Comparison of ENCODE assay signal across 1 fruit fly cellular context in the genomic region with DNA sequence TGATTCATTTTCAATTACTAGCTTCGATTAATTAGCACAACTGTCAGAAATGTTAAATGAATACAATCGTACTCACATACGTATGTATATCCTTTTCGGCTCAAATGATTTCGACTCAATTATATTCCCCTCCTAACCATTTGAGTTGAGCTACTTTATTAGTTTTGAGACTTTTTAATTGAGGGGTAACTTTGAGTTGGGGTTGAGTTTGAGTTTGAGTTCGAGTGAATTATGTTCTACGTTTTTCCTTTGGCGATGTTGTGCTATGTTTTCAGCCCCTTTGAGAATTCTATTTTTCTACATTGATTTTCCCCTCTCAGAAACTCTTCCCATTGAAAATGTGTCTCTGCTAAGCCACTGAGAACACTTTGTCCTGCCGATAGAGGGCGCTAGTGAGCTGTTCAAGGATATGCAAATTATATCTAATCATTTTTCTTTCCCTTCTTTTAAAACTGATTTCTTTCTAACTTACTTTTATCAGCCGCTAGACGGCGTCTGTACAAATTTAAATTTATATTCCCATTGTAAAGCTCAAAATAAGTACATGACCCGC.
TF ChIP-seq lines count a peak whose summit lies in the region.

No protein-coding gene starts in this region.

TF ChIP-seq in whole organism, embryonic, 481 proteins besides CTCF, POLR2A, EP300 and RAD21 (continued from another document):
- no peak for TF ChIP-seq oc (tag; optimal IDR thresholded peaks at IDR 0.05; lab: Kevin White, UChicago)
- TF ChIP-seq CG1792 (GFP tag; optimal IDR thresholded peaks at IDR 0.05; lab: Kevin White, UChicago): no peak
- 0 out of 3 replicates have a peak, but pooled peaks have one; percentile 34 for TF ChIP-seq mld (GFP tag; IDR thresholded peaks at IDR 0.05; lab: Robert Waterston, UW; ENCODE audit: partially characterized antibody)
- peak; percentile 79 for TF ChIP-seq sens (GFP tag; lab: Kevin White, UChicago)
- peak; percentile 38; the same call in 2 of the 3 replicates for TF ChIP-seq Opbp (GFP tag; IDR thresholded peaks at IDR 0.05; lab: Robert Waterston, UW; ENCODE audit: partially characterized antibody)
- TF ChIP-seq Tbp (GFP tag; optimal IDR thresholded peaks at IDR 0.05; lab: Kevin White, UChicago): peak; percentile 12
- TF ChIP-seq bsh (GFP tag; optimal IDR thresholded peaks at IDR 0.05; lab: Kevin White, UChicago): no peak
- peak; percentile 11 for TF ChIP-seq Jarid2 (GFP tag; optimal IDR thresholded peaks at IDR 0.05; lab: Kevin White, UChicago)
- TF ChIP-seq ham (GFP tag; IDR thresholded peaks at IDR 0.05; lab: Robert Waterston, UW): no peak
- TF ChIP-seq pros (GFP tag; optimal IDR thresholded peaks at IDR 0.05; lab: Kevin White, UChicago): peak; percentile 36
- TF ChIP-seq CG4282 (GFP tag; optimal IDR thresholded peaks at IDR 0.05; lab: Kevin White, UChicago): no peak
